Fruit fly (Drosophila melanogaster) whole organism, embryonic: ENCODE results near the gene CG3448.
A peak's percentile ranks its signal among the peaks of the same experiment; 100 is the strongest.

Source experiments
- Abd-B ChIP-seq: fragments of 200-800 bp; sonication (Bioruptor generic); optimal IDR thresholded peaks from 2 replicates; lab custom pipeline; 2018; ENCODE audit warnings: missing biosample characterization, mild to moderate bottlenecking, missing genetic modification characterization, moderate library complexity
- Antp ChIP-seq: fragments of 200-800 bp; sonication (Bioruptor generic); optimal IDR thresholded peaks from 3 replicates; lab custom pipeline; 2016; ENCODE audit warnings: missing biosample characterization, missing genetic modification characterization
- Bgb ChIP-seq: fragments of 200-800 bp; sonication (Bioruptor generic); IDR thresholded peaks from 2 replicates; pipeline ENCODE4 v1.3.6; 2022; ENCODE audit warnings: missing biosample characterization, missing genetic modification characterization; ENCODE audit not compliant: partially characterized antibody
- Bteb2 ChIP-seq: fragments of 200-800 bp; sonication (Bioruptor generic); optimal IDR thresholded peaks from 2 replicates; lab custom pipeline; 2016; ENCODE audit warnings: missing biosample characterization, missing genetic modification characterization
- CG10462 ChIP-seq: fragments of 200-800 bp; sonication (Bioruptor generic); optimal IDR thresholded peaks from 2 replicates; lab custom pipeline; 2016; ENCODE audit warnings: missing biosample characterization, missing genetic modification characterization
- CG10543 ChIP-seq: fragments of 200-800 bp; sonication (Bioruptor generic); optimal IDR thresholded peaks from 3 replicates; lab custom pipeline; 2017; ENCODE audit warnings: missing biosample characterization, mild to moderate bottlenecking, missing genetic modification characterization, moderate library complexity
- CG12104 ChIP-seq: fragments of 200-800 bp; sonication (Bioruptor generic); optimal IDR thresholded peaks from 3 replicates; lab custom pipeline; 2016; ENCODE audit warnings: missing biosample characterization, missing genetic modification characterization
- CG12236 ChIP-seq: fragments of 200-800 bp; sonication (Bioruptor generic); optimal IDR thresholded peaks from 2 replicates; lab custom pipeline; 2016; ENCODE audit warnings: missing biosample characterization, missing genetic modification characterization
- CG13296 ChIP-seq: fragments of 200-800 bp; sonication (Bioruptor generic); optimal IDR thresholded peaks from 3 replicates; lab custom pipeline; 2018; ENCODE audit warnings: missing biosample characterization, mild to moderate bottlenecking, missing genetic modification characterization
- CG14050 ChIP-seq: fragments of 200-800 bp; sonication (Bioruptor generic); IDR thresholded peaks from 3 replicates; pipeline ENCODE4 v1.3.6; 2022; ENCODE audit warnings: missing biosample characterization, missing genetic modification characterization
- CG14441 ChIP-seq: fragments of 200-800 bp; sonication (Bioruptor generic); IDR thresholded peaks from 2 replicates; pipeline ENCODE4 v1.3.6; 2022; ENCODE audit warnings: missing biosample characterization, missing genetic modification characterization
- CG14710 ChIP-seq: fragments of 200-800 bp; sonication (Bioruptor generic); optimal IDR thresholded peaks from 3 replicates; lab custom pipeline; 2019; ENCODE audit warnings: missing biosample characterization, mild to moderate bottlenecking, missing genetic modification characterization, moderate library complexity
- CG17186 ChIP-seq: fragments of 200-800 bp; sonication (Bioruptor generic); optimal IDR thresholded peaks from 3 replicates; lab custom pipeline; 2017; ENCODE audit warnings: missing biosample characterization, missing genetic modification reagents, missing genetic modification characterization
- CG17912 ChIP-seq: fragments of 200-800 bp; sonication (Bioruptor generic); optimal IDR thresholded peaks from 2 replicates; lab custom pipeline; 2018; ENCODE audit warnings: missing biosample characterization, mild to moderate bottlenecking, missing genetic modification characterization
- CG18262 ChIP-seq: fragments of 200-800 bp; optimal IDR thresholded peaks from 3 replicates; lab custom pipeline; 2019; ENCODE audit warnings: missing biosample characterization, mild to moderate bottlenecking, missing genetic modification characterization, moderate library complexity
- CG3847 ChIP-seq: fragments of 200-800 bp; sonication (Bioruptor generic); IDR thresholded peaks from 2 replicates; pipeline ENCODE4 v1.3.6; 2022; ENCODE audit warnings: missing biosample characterization, missing genetic modification characterization
- CG4282 ChIP-seq: fragments of 200-800 bp; sonication (Bioruptor generic); optimal IDR thresholded peaks from 2 replicates; lab custom pipeline; 2016; ENCODE audit warnings: missing biosample characterization, missing genetic modification characterization
- CG7271 ChIP-seq: fragments of 200-800 bp; sonication (Bioruptor generic); optimal IDR thresholded peaks from 2 replicates; lab custom pipeline; 2018; ENCODE audit warnings: missing biosample characterization, mild to moderate bottlenecking, missing genetic modification characterization, moderate library complexity
- CG7839 ChIP-seq: fragments of 200-800 bp; sonication (Bioruptor generic); optimal IDR thresholded peaks from 3 replicates; lab custom pipeline; 2018; ENCODE audit warnings: missing biosample characterization, mild to moderate bottlenecking, missing genetic modification characterization, moderate library complexity
- CG8478 ChIP-seq: fragments of >200 bp; optimal IDR thresholded peaks from 2 replicates; lab custom pipeline; 2018
- CG9876 ChIP-seq: fragments of 200-800 bp; sonication (Bioruptor generic); optimal IDR thresholded peaks from 2 replicates; lab custom pipeline; 2016; ENCODE audit warnings: missing biosample characterization, missing genetic modification characterization
- Dip3 ChIP-seq: fragments of 200-800 bp; sonication (Bioruptor generic); optimal IDR thresholded peaks from 3 replicates; lab custom pipeline; 2016; ENCODE audit warnings: missing biosample characterization, missing genetic modification characterization
- Drgx ChIP-seq: fragments of 200-800 bp; sonication (Bioruptor generic); IDR thresholded peaks from 2 replicates; pipeline ENCODE4 v1.3.6; 2022; ENCODE audit warnings: missing biosample characterization, missing genetic modification characterization
- HLH54F ChIP-seq: fragments of 200-800 bp; sonication (Bioruptor generic); optimal IDR thresholded peaks from 3 replicates; lab custom pipeline; 2016; ENCODE audit warnings: missing biosample characterization, missing genetic modification characterization
- Hey ChIP-seq: fragments of 200-800 bp; sonication (Bioruptor generic); optimal IDR thresholded peaks from 3 replicates; lab custom pipeline; 2018; ENCODE audit warnings: missing biosample characterization, mild to moderate bottlenecking, missing genetic modification characterization
- Med ChIP-seq: fragments of 200-800 bp; sonication (Bioruptor generic); peaks from one replicate; lab custom pipeline; 2016; ENCODE audit warnings: missing biosample characterization, missing genetic modification characterization, mild to moderate bottlenecking, inconsistent platforms, moderate library complexity
- NC2β ChIP-seq: fragments of 200-800 bp; sonication (Bioruptor generic); optimal IDR thresholded peaks from 2 replicates; lab custom pipeline; 2016; ENCODE audit warnings: missing biosample characterization, missing genetic modification characterization
- Sin3A ChIP-seq: fragments of >200 bp; optimal IDR thresholded peaks from 2 replicates; lab custom pipeline; 2018
- Usf ChIP-seq: fragments of 200-800 bp; sonication (Bioruptor generic); optimal IDR thresholded peaks from 2 replicates; lab custom pipeline; 2017; ENCODE audit warnings: missing genotype, missing biosample characterization, missing genetic modification characterization
- Xrp1 ChIP-seq: fragments of 200-800 bp; sonication (Bioruptor generic); IDR thresholded peaks from 2 replicates; pipeline ENCODE4 v1.3.6; 2022; ENCODE audit warnings: missing biosample characterization, missing genetic modification characterization
- cad ChIP-seq: fragments of >200 bp; optimal IDR thresholded peaks from 2 replicates; lab custom pipeline; 2017; ENCODE audit warnings: missing biosample characterization, missing genetic modification characterization
- cg ChIP-seq: fragments of 200-800 bp; sonication (Bioruptor generic); optimal IDR thresholded peaks from 3 replicates; lab custom pipeline; 2019; ENCODE audit warnings: missing biosample characterization, mild to moderate bottlenecking, missing genetic modification characterization, moderate library complexity
- crol ChIP-seq: fragments of 200-800 bp; sonication (Bioruptor generic); IDR thresholded peaks from 2 replicates; pipeline ENCODE4 v1.3.6; 2022; ENCODE audit warnings: missing biosample characterization, missing genetic modification characterization
- esg ChIP-seq: fragments of 200-800 bp; sonication (Bioruptor generic); conservative IDR thresholded peaks from 2 replicates; pipeline ENCODE4 v1.3.6; 2022; ENCODE audit warnings: missing biosample characterization, missing genetic modification characterization
- fu2 ChIP-seq: fragments of 200-800 bp; sonication (Bioruptor generic); optimal IDR thresholded peaks from 2 replicates; lab custom pipeline; 2016; ENCODE audit warnings: missing biosample characterization, missing genetic modification characterization
- gem ChIP-seq: fragments of 200-800 bp; sonication (Bioruptor generic); optimal IDR thresholded peaks from 2 replicates; lab custom pipeline; 2019; ENCODE audit warnings: missing biosample characterization, mild to moderate bottlenecking, missing genetic modification characterization, moderate library complexity
- her ChIP-seq: fragments of 200-800 bp; sonication (Bioruptor generic); optimal IDR thresholded peaks from 2 replicates; lab custom pipeline; 2016; ENCODE audit warnings: missing biosample characterization, missing genetic modification characterization
- ken ChIP-seq: fragments of 200-800 bp; sonication (Bioruptor generic); IDR thresholded peaks from 3 replicates; pipeline ENCODE4 v1.3.6; 2022; ENCODE audit warnings: missing biosample characterization, missing genetic modification characterization
- kni ChIP-seq: fragments of 200-800 bp; sonication (Bioruptor generic); optimal IDR thresholded peaks from 3 replicates; lab custom pipeline; 2017; ENCODE audit warnings: mild to moderate bottlenecking, missing biosample characterization, missing genetic modification reagents, missing genetic modification characterization
- odd ChIP-seq: fragments of 200-800 bp; sonication (Bioruptor generic); optimal IDR thresholded peaks from 2 replicates; lab custom pipeline; 2017; ENCODE audit warnings: missing biosample characterization, mild to moderate bottlenecking, missing genetic modification characterization
- onecut ChIP-seq: fragments of 200-800 bp; sonication (Bioruptor generic); IDR thresholded peaks from 2 replicates; pipeline ENCODE4 v1.3.6; 2022; ENCODE audit warnings: missing biosample characterization, missing genetic modification characterization
- peb ChIP-seq: fragments of 200-800 bp; sonication (Bioruptor generic); IDR thresholded peaks from 2 replicates; pipeline ENCODE4 v1.3.6; 2022; ENCODE audit warnings: missing biosample characterization, missing genetic modification characterization
- pfk ChIP-seq: fragments of 200-800 bp; sonication (Bioruptor generic); optimal IDR thresholded peaks from 2 replicates; lab custom pipeline; 2018; ENCODE audit warnings: missing biosample characterization, mild to moderate bottlenecking, missing genetic modification characterization, moderate library complexity
- ranshi ChIP-seq: fragments of 200-800 bp; sonication (Bioruptor generic); IDR thresholded peaks from 2 replicates; pipeline ENCODE4 v1.3.6; 2022; ENCODE audit warnings: missing biosample characterization, missing genetic modification characterization
- sisA ChIP-seq: fragments of 200-800 bp; sonication (Bioruptor generic); IDR thresholded peaks from 2 replicates; pipeline ENCODE4 v1.3.6; 2022; ENCODE audit warnings: missing biosample characterization, missing genetic modification characterization
- so ChIP-seq: fragments of 200-800 bp; sonication (Bioruptor generic); IDR thresholded peaks from 3 replicates; pipeline ENCODE4 v1.3.6; 2022; ENCODE audit warnings: missing biosample characterization, missing genetic modification characterization
- stc ChIP-seq: fragments of 200-800 bp; sonication (Bioruptor generic); IDR thresholded peaks from 2 replicates; pipeline ENCODE4 v1.3.6; 2022; ENCODE audit warnings: missing biosample characterization, missing genetic modification characterization
- sug ChIP-seq: fragments of 200-800 bp; optimal IDR thresholded peaks from 2 replicates; lab custom pipeline; 2019; ENCODE audit warnings: missing biosample characterization, mild to moderate bottlenecking, missing genetic modification characterization, moderate library complexity
- ttk ChIP-seq: fragments of 200-800 bp; sonication (Bioruptor generic); IDR thresholded peaks from 2 replicates; pipeline ENCODE4 v2.1.2; 2022; ENCODE audit warnings: missing biosample characterization, missing genetic modification characterization
- usp ChIP-seq: fragments of >200 bp; optimal IDR thresholded peaks from 2 replicates; lab custom pipeline; 2017; ENCODE audit warnings: missing biosample characterization, missing genetic modification characterization
- vnd ChIP-seq: fragments of 200-800 bp; sonication (Bioruptor generic); IDR thresholded peaks from 3 replicates; pipeline ENCODE4 v1.3.6; 2022; ENCODE audit warnings: missing biosample characterization, missing genetic modification characterization; ENCODE audit not compliant: partially characterized antibody

The CG3448 gene

dm6 chr3L:9461670-9462246, 10.4 kb upstream of the CG3448 start (continued):
- TF ChIP-seq pfk (GFP tag; lab: Kevin White, UChicago) (no peak), Sin3A (lab: Kevin White, UChicago) (no peak), her (GFP tag; lab: Kevin White, UChicago) (no peak), gem (tag; lab: Kevin White, UChicago) (peak; percentile 18), CG13296 (no peak), vnd (GFP tag; lab: Robert Waterston, UW) (no peak), cg (GFP tag; lab: Kevin White, UChicago) (no peak), NC2β (GFP tag; lab: Kevin White, UChicago) (peak; percentile 1), odd (GFP tag; lab: Kevin White, UChicago) (no peak), CG3847 (GFP tag; lab: Robert Waterston, UW) (peak; percentile 28; the same call in 1 of the 2 replicates), crol (GFP tag; lab: Robert Waterston, UW) (0 out of 2 replicates have a peak, but pooled peaks have one; percentile 9), ken (GFP tag; lab: Robert Waterston, UW) (peak; percentile 54; the same call in 1 of the 3 replicates), peb (GFP tag; lab: Robert Waterston, UW) (peak; percentile 12; the same call in 1 of the 2 replicates), Hey (tag; lab: Kevin White, UChicago) (no peak), CG4282 (no peak), Bteb2 (GFP tag; lab: Kevin White, UChicago) (no peak), CG12104 (GFP tag; lab: Kevin White, UChicago) (no peak), cad (GFP tag; lab: Kevin White, UChicago) (peak; percentile 100), CG17912 (GFP tag; lab: Kevin White, UChicago) (no peak), CG12236 (GFP tag; lab: Kevin White, UChicago) (peak; percentile 5), Usf (GFP tag; lab: Kevin White, UChicago) (peak; percentile 8), CG10462 (GFP tag; lab: Kevin White, UChicago) (no peak), Drgx (GFP tag; lab: Robert Waterston, UW) (peak; percentile 15; the same call in 1 of the 2 replicates), Xrp1 (GFP tag; lab: Robert Waterston, UW) (peak; percentile 57; the same call in 1 of the 2 replicates), ranshi (peak; percentile 35; the same call in 1 of the 2 replicates), CG14441 (GFP tag; lab: Robert Waterston, UW) (peak; percentile 48; the same call in 1 of the 2 replicates), Antp (GFP tag; lab: Kevin White, UChicago) (peak; percentile 33), CG14710 (tag; lab: Kevin White, UChicago) (no peak), CG17186 (GFP tag; lab: Kevin White, UChicago) (peak; percentile 30), CG7271 (tag; lab: Kevin White, UChicago) (peak; percentile 98), Med (peak; percentile 95), Bgb (GFP tag; lab: Robert Waterston, UW) (peak; percentile 16; the same call in 1 of the 2 replicates), CG8478 (lab: Kevin White, UChicago) (no peak), fu2 (no peak), sug (tag; lab: Kevin White, UChicago) (no peak), CG9876 (GFP tag; lab: Kevin White, UChicago) (no peak), usp (no peak), Dip3 (GFP tag; lab: Kevin White, UChicago) (peak; percentile 47), Abd-B (peak; percentile 63), so (GFP tag; lab: Robert Waterston, UW) (peak; percentile 63; the same call in 2 of the 3 replicates), esg (GFP tag; lab: Robert Waterston, UW) (0 out of 2 replicates have a peak, but pooled peaks have one; percentile 28), ttk (GFP tag; lab: Robert Waterston, UW) (0 out of 2 replicates have a peak, but pooled peaks have one; percentile 14), HLH54F (GFP tag; lab: Kevin White, UChicago) (no peak), onecut (GFP tag; lab: Robert Waterston, UW) (no peak), kni (peak; percentile 87), CG14050 (GFP tag; lab: Robert Waterston, UW) (no peak), CG10543 (GFP tag; lab: Kevin White, UChicago) (no peak), stc (GFP tag; lab: Robert Waterston, UW) (0 out of 2 replicates have a peak, but pooled peaks have one; percentile 27), sisA (GFP tag; lab: Robert Waterston, UW) (peak; percentile 41), CG18262 (tag; lab: Kevin White, UChicago) (no peak), CG7839 (tag; lab: Kevin White, UChicago) (peak; percentile 38)
